Fruit fly (Drosophila melanogaster): Measurements from ENCODE around the gene Ilp8.

Gene Ilp8

dm6 chr3L:17024095-17024639 lies 7.7 kb downstream of the Ilp8 start, which contains the start of gene Fit2 (continued):
- TF ChIP-seq CG13287 (GFP tag; IDR thresholded peaks at IDR 0.05; ENCODE audit: partially characterized antibody) (peak; percentile 98), Doc3 (GFP tag; IDR thresholded peaks at IDR 0.05; ENCODE audit: partially characterized antibody) (peak; percentile 95), stwl (tag; optimal IDR thresholded peaks at IDR 0.05) (peak; percentile 71), toy (GFP tag; IDR thresholded peaks at IDR 0.05) (no peak), tna (GFP tag; IDR thresholded peaks at IDR 0.05; ENCODE audit: partially characterized antibody) (peak; percentile 100), CG3163 (GFP tag; optimal IDR thresholded peaks at IDR 0.05) (no peak), sug (tag; optimal IDR thresholded peaks at IDR 0.05) (no peak), cwo (GFP tag; optimal IDR thresholded peaks at IDR 0.05) (no peak), wdn (GFP tag; IDR thresholded peaks at IDR 0.05) (no peak), CG2129 (GFP tag; IDR thresholded peaks at IDR 0.05; ENCODE audit: partially characterized antibody) (peak; percentile 65), CG9797 (GFP tag; optimal IDR thresholded peaks at IDR 0.05) (no peak), CG6791 (GFP tag; IDR thresholded peaks at IDR 0.05; ENCODE audit: partially characterized antibody) (peak; percentile 99), CG10431 (GFP tag; optimal IDR thresholded peaks at IDR 0.05) (no peak), CG7963 (GFP tag; IDR thresholded peaks at IDR 0.05; ENCODE audit: partially characterized antibody) (peak; percentile 100), inv (GFP tag; IDR thresholded peaks at IDR 0.05; ENCODE audit: partially characterized antibody) (peak; percentile 87), TFAM (GFP tag; optimal IDR thresholded peaks at IDR 0.05) (no peak), Dp (GFP tag; optimal IDR thresholded peaks at IDR 0.05) (peak; percentile 93), pb (GFP tag; optimal IDR thresholded peaks at IDR 0.05) (no peak), CG18476 (GFP tag; optimal IDR thresholded peaks at IDR 0.05) (no peak), Scr (GFP tag; IDR thresholded peaks at IDR 0.05; ENCODE audit: partially characterized antibody) (peak; percentile 94), Blimp-1 (GFP tag; optimal IDR thresholded peaks at IDR 0.05) (peak; percentile 40), CG11247 (GFP tag; IDR thresholded peaks at IDR 0.05) (no peak), Dll (GFP tag; IDR thresholded peaks at IDR 0.05; ENCODE audit: partially characterized antibody) (peak; percentile 95), CG4360 (GFP tag; IDR thresholded peaks at IDR 0.05) (no peak), CG15514 (GFP tag; optimal IDR thresholded peaks at IDR 0.05) (peak; percentile 49), ftz-f1 (GFP tag; optimal IDR thresholded peaks at IDR 0.05) (peak; percentile 8), CG14710 (tag; optimal IDR thresholded peaks at IDR 0.05) (peak; percentile 76), trem (tag; optimal IDR thresholded peaks at IDR 0.05) (peak; percentile 38), hb (GFP tag; IDR thresholded peaks at IDR 0.05; ENCODE audit: partially characterized antibody) (peak; percentile 100), CG42726 (GFP tag; IDR thresholded peaks at IDR 0.05; ENCODE audit: partially characterized antibody) (peak; percentile 74; the same call in 1 of the 2 replicates), zfh1 (GFP tag; IDR thresholded peaks at IDR 0.05) (no peak), danr (GFP tag; IDR thresholded peaks at IDR 0.05) (no peak), CG30403 (GFP tag; optimal IDR thresholded peaks at IDR 0.05) (no peak), fru (optimal IDR thresholded peaks at IDR 0.05) (no peak), CG14860 (GFP tag; IDR thresholded peaks at IDR 0.05; ENCODE audit: partially characterized antibody) (peak; percentile 99), kah (GFP tag; optimal IDR thresholded peaks at IDR 0.05) (no peak), psq (GFP tag; optimal IDR thresholded peaks at IDR 0.05) (no peak), h (optimal IDR thresholded peaks at IDR 0.05) (no peak), CTCF (GFP tag; optimal IDR thresholded peaks at IDR 0.05) (peak; percentile 34), CG2116 (GFP tag; optimal IDR thresholded peaks at IDR 0.05) (peak; percentile 91), pho (GFP tag; optimal IDR thresholded peaks at IDR 0.05) (no peak), zen (tag; optimal IDR thresholded peaks at IDR 0.05) (peak; percentile 11), YL-1 (GFP tag; optimal IDR thresholded peaks at IDR 0.05) (peak; percentile 66), slbo (GFP tag; IDR thresholded peaks at IDR 0.05) (no peak), Bgb (GFP tag; IDR thresholded peaks at IDR 0.05; ENCODE audit: partially characterized antibody) (peak; percentile 99), CG14050 (GFP tag; IDR thresholded peaks at IDR 0.05) (no peak), CG11085 (GFP tag; IDR thresholded peaks at IDR 0.05) (no peak), chn (GFP tag; optimal IDR thresholded peaks at IDR 0.05) (no peak)
